Worm (Caenorhabditis elegans) whole organism, L3 larva: Measurements from ENCODE around the gene ergi-2.

ENCODE experiments used
- ZK546.5 ChIP-seq: sonication (generic microtip); optimal IDR thresholded peaks from 2 replicates; lab custom pipeline; 2017; ENCODE audit warnings: missing biosample characterization, missing genetic modification characterization
- elt-1 ChIP-seq: fragments of 150-350 bp; optimal IDR thresholded peaks from 2 replicates; lab custom pipeline; 2014; ENCODE audit warnings: missing biosample characterization, missing genetic modification characterization
- elt-3 ChIP-seq, 3 experiments: fragments of 150-350 bp in 1 of 3; sonication (generic microtip) in 2 of 3; optimal IDR thresholded peaks; 2 replicates in 2 of 3; 4 replicates in 1 of 3; lab custom pipeline; 2014 to 2017; ENCODE audit warnings: missing biosample characterization in 3 of 3, missing genetic modification characterization in 3 of 3
- hmg-11 ChIP-seq: sonication (generic microtip); optimal IDR thresholded peaks from 2 replicates; lab custom pipeline; 2016; ENCODE audit warnings: missing genetic modification characterization, missing compliant biosample characterization
- mml-1 ChIP-seq: fragments of 150-350 bp; sonication (generic microtip); optimal IDR thresholded peaks from 3 replicates; lab custom pipeline; 2014; ENCODE audit warnings: missing biosample characterization, missing genetic modification characterization
- nhr-237 ChIP-seq: fragments of 150-350 bp; optimal IDR thresholded peaks from 2 replicates; lab custom pipeline; 2014; ENCODE audit warnings: missing biosample characterization, missing genetic modification characterization
- nhr-77 ChIP-seq: fragments of 150-350 bp; optimal IDR thresholded peaks from 2 replicates; lab custom pipeline; 2014; ENCODE audit warnings: missing biosample characterization, missing genetic modification characterization
- pqm-1 ChIP-seq: fragments of 150-350 bp; optimal IDR thresholded peaks from 2 replicates; lab custom pipeline; 2017; ENCODE audit warnings: missing biosample characterization, missing genetic modification characterization, inconsistent platforms

DNA sequence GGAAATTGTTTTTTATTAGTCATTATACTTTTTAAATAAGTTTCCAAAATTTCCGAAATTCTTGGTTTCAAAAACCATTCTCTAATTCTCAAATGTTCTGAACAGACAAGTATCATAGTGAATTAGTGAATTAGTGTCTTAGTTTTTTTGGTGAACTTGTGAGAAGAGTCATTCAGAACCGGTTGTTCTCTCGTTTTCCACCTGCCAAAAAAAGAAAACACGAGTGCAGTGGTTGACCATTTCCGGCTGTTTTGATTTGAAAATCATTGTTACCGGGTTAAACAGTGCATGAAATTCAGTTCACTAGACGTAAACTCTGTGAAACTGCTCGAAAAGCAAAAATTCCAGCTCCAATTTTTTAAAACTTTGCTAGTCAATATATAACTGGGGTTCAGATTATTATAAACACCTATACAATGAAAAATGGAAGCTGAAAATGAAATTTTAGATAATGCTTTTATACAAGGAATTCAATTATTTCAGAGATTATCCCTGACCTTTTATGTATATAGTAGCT is 32.6 kb upstream of the ergi-2 start:
- no peak for TF ChIP-seq hmg-11 (tag; lab: Kevin White, UChicago)
- no peak for TF ChIP-seq elt-3 (tag; optimal IDR thresholded peaks at IDR 0.05; lab: Kevin White, UChicago)
- TF ChIP-seq ZK546.5: no peak
- no peak for TF ChIP-seq mml-1 (tag; lab: Kevin White, UChicago)
- no peak for TF ChIP-seq nhr-237
- TF ChIP-seq elt-1 (tag; lab: Kevin White, UChicago): no peak
- TF ChIP-seq nhr-77 (tag; lab: Kevin White, UChicago): no peak
- no peak for TF ChIP-seq pqm-1 (tag; lab: Kevin White, UChicago)
